Fruit fly (Drosophila melanogaster) whole organism, adult: ENCODE measurements around the gene CG14721.
A peak's percentile ranks its signal among the peaks of the same experiment; 100 is the strongest.

Experiments
- CG11617 ChIP-seq: fragments of 200-800 bp; sonication (Bioruptor generic); optimal IDR thresholded peaks from 2 replicates; lab custom pipeline; 2017; ENCODE audit warnings: mild to moderate bottlenecking, missing biosample characterization, missing genetic modification reagents, missing genetic modification characterization
- CG12768 ChIP-seq: fragments of 200-800 bp; sonication (Bioruptor generic); optimal IDR thresholded peaks from 2 replicates; lab custom pipeline; 2017; ENCODE audit warnings: missing biosample characterization, missing genetic modification characterization, mild to moderate bottlenecking, moderate library complexity, missing genetic modification reagents
- CG14711 ChIP-seq: fragments of 200-800 bp; sonication (Bioruptor generic); optimal IDR thresholded peaks from 2 replicates; lab custom pipeline; 2018; ENCODE audit warnings: missing biosample characterization, mild to moderate bottlenecking, missing genetic modification characterization, moderate library complexity
- CG1620 ChIP-seq: fragments of 200-800 bp; sonication (Bioruptor generic); optimal IDR thresholded peaks from 2 replicates; lab custom pipeline; 2016; ENCODE audit warnings: missing biosample characterization, missing genetic modification characterization
- CG33017 ChIP-seq: fragments of 200-800 bp; sonication (Bioruptor generic); optimal IDR thresholded peaks from 2 replicates; lab custom pipeline; 2018; ENCODE audit warnings: missing biosample characterization, mild to moderate bottlenecking, missing genetic modification characterization, moderate library complexity
- CG5204 ChIP-seq: fragments of 200-800 bp; sonication (Bioruptor generic); optimal IDR thresholded peaks from 2 replicates; lab custom pipeline; 2016; ENCODE audit warnings: missing biosample characterization, missing genetic modification characterization
- CG7045 ChIP-seq: fragments of 200-800 bp; sonication (Bioruptor generic); optimal IDR thresholded peaks from 2 replicates; lab custom pipeline; 2017; ENCODE audit warnings: missing biosample characterization, mild to moderate bottlenecking, missing genetic modification characterization
- CG7101 ChIP-seq: fragments of 200-800 bp; sonication (Bioruptor generic); optimal IDR thresholded peaks from 2 replicates; lab custom pipeline; 2018; ENCODE audit warnings: missing biosample characterization, mild to moderate bottlenecking, missing genetic modification characterization, moderate library complexity
- Clk ChIP-seq: fragments of 200-800 bp; sonication (Bioruptor generic); optimal IDR thresholded peaks from 2 replicates; lab custom pipeline; 2017; ENCODE audit warnings: missing biosample characterization, missing genetic modification characterization
- Crg-1 ChIP-seq: fragments of 200-800 bp; sonication (Bioruptor generic); optimal IDR thresholded peaks from 2 replicates; lab custom pipeline; 2016; ENCODE audit warnings: missing biosample characterization, missing genetic modification characterization
- Hr96 ChIP-seq: fragments of 200-800 bp; sonication (Bioruptor generic); optimal IDR thresholded peaks from 2 replicates; lab custom pipeline; 2016; ENCODE audit warnings: missing biosample characterization, missing genetic modification characterization
- Mnt ChIP-seq: fragments of 200-800 bp; sonication (Bioruptor generic); optimal IDR thresholded peaks from 2 replicates; lab custom pipeline; 2016; ENCODE audit warnings: missing biosample characterization, mild to moderate bottlenecking, missing genetic modification characterization
- bab1 ChIP-seq: fragments of 200-800 bp; sonication (Bioruptor generic); optimal IDR thresholded peaks from 3 replicates; lab custom pipeline; 2019; ENCODE audit warnings: missing biosample characterization, mild to moderate bottlenecking, missing genetic modification characterization, moderate library complexity
- cic ChIP-seq: fragments of 200-800 bp; sonication (Bioruptor generic); optimal IDR thresholded peaks from 2 replicates; lab custom pipeline; 2017; ENCODE audit warnings: missing biosample characterization, mild to moderate bottlenecking, missing genetic modification characterization, moderate library complexity
- cnc ChIP-seq, 2 experiments: fragments of >200 bp; optimal IDR thresholded peaks; 2 replicates each; lab custom pipeline; 2017
- kay ChIP-seq: fragments of 200-800 bp; sonication (Bioruptor generic); peaks from one replicate; lab custom pipeline; 2016; ENCODE audit warnings: missing biosample characterization, missing genetic modification characterization, borderline replicate concordance
- ovo ChIP-seq: fragments of 200-800 bp; sonication (Bioruptor generic); optimal IDR thresholded peaks from 2 replicates; lab custom pipeline; 2016; ENCODE audit warnings: missing biosample characterization, missing genetic modification characterization
- pad ChIP-seq: fragments of 200-800 bp; sonication (Bioruptor generic); optimal IDR thresholded peaks from 3 replicates; lab custom pipeline; 2017; ENCODE audit warnings: missing biosample characterization, missing genetic modification characterization, mild to moderate bottlenecking, moderate library complexity, missing genetic modification reagents
- tj ChIP-seq: fragments of 200-800 bp; sonication (Bioruptor generic); optimal IDR thresholded peaks from 3 replicates; lab custom pipeline; 2017; ENCODE audit warnings: missing biosample characterization, mild to moderate bottlenecking, missing genetic modification characterization, moderate library complexity
- toe ChIP-seq: fragments of 200-800 bp; sonication (Bioruptor generic); optimal IDR thresholded peaks from 2 replicates; lab custom pipeline; 2016; ENCODE audit warnings: missing biosample characterization, missing genetic modification characterization

The CG14721 gene

dm6 chr3R:11757197-11757856, 22.1 kb downstream of the CG14721 start:
- TF ChIP-seq toe (GFP tag; lab: Kevin White, UChicago) (no peak), Hr96 (no peak), CG12768 (GFP tag; lab: Kevin White, UChicago) (peak; percentile 69), ovo (GFP tag; lab: Kevin White, UChicago) (no peak), cnc (optimal IDR thresholded peaks at IDR 0.05; lab: Kevin White, UChicago) (peak in 1 of 2 experiments; percentile 28), bab1 (GFP tag; lab: Kevin White, UChicago) (no peak), pad (GFP tag; lab: Kevin White, UChicago) (no peak), CG7101 (peak; percentile 7), tj (GFP tag; lab: Kevin White, UChicago) (peak; percentile 84), CG7045 (GFP tag; lab: Kevin White, UChicago) (no peak), cic (no peak), kay (GFP tag; lab: Kevin White, UChicago) (peak; percentile 68), CG1620 (GFP tag; lab: Kevin White, UChicago) (no peak), Crg-1 (no peak), Mnt (peak; percentile 2)

dm6 chr3R:11758160-11758506, 22.9 kb downstream of the CG14721 start:
- TF ChIP-seq CG7101 (no peak), Mnt (peak; percentile 60), CG1620 (GFP tag; lab: Kevin White, UChicago) (no peak), cic (peak; percentile 12), bab1 (GFP tag; lab: Kevin White, UChicago) (no peak), Clk (no peak), CG7045 (GFP tag; lab: Kevin White, UChicago) (no peak)

dm6 chr3R:11758507-11759184, 23.4 kb downstream of the CG14721 start:
- TF ChIP-seq CG7101: peak; percentile 53
- TF ChIP-seq ovo (GFP tag; lab: Kevin White, UChicago): peak; percentile 8
- no peak for TF ChIP-seq bab1 (GFP tag; lab: Kevin White, UChicago)
- TF ChIP-seq kay (GFP tag; lab: Kevin White, UChicago): peak; percentile 94
- TF ChIP-seq CG7045 (GFP tag; lab: Kevin White, UChicago): peak; percentile 37
- TF ChIP-seq CG12768 (GFP tag; lab: Kevin White, UChicago): peak; percentile 60
- TF ChIP-seq Clk: no peak
- TF ChIP-seq Hr96: no peak
- no peak for TF ChIP-seq pad (GFP tag; lab: Kevin White, UChicago)
- no peak for TF ChIP-seq cnc (optimal IDR thresholded peaks at IDR 0.05; lab: Kevin White, UChicago)
- TF ChIP-seq CG11617 (GFP tag; lab: Kevin White, UChicago): peak; percentile 75
- TF ChIP-seq CG14711: no peak
- TF ChIP-seq cic: no peak
- peak; percentile 22 for TF ChIP-seq Crg-1
- no peak for TF ChIP-seq CG33017 (tag; lab: Kevin White, UChicago)
- no peak for TF ChIP-seq Mnt
- TF ChIP-seq tj (GFP tag; lab: Kevin White, UChicago): peak; percentile 71
- TF ChIP-seq CG5204: no peak
- TF ChIP-seq toe (GFP tag; lab: Kevin White, UChicago): no peak
- TF ChIP-seq CG1620 (GFP tag; lab: Kevin White, UChicago): no peak

- TF ChIP-seq cic: peak; percentile 31
- TF ChIP-seq ovo (GFP tag; lab: Kevin White, UChicago): peak; percentile 32
- peak; percentile 96 for TF ChIP-seq kay (GFP tag; lab: Kevin White, UChicago)
- TF ChIP-seq tj (GFP tag; lab: Kevin White, UChicago): no peak
- TF ChIP-seq CG1620 (GFP tag; lab: Kevin White, UChicago): peak; percentile 35
- peak; percentile 36 for TF ChIP-seq Mnt
- TF ChIP-seq CG12768 (GFP tag; lab: Kevin White, UChicago): no peak
- TF ChIP-seq cnc (optimal IDR thresholded peaks at IDR 0.05; lab: Kevin White, UChicago): no peak
- peak; percentile 94 for TF ChIP-seq pad (GFP tag; lab: Kevin White, UChicago)
These were observed 24.0 kb downstream of the CG14721 start for dm6 chr3R:11759185-11759731.

dm6 chr3R:11759971-11760370, 24.7 kb downstream of the CG14721 start:
- TF ChIP-seq Mnt: no peak
- no peak for TF ChIP-seq pad (GFP tag; lab: Kevin White, UChicago)
- TF ChIP-seq bab1 (GFP tag; lab: Kevin White, UChicago): no peak
- no peak for TF ChIP-seq CG5204
- no peak for TF ChIP-seq CG11617 (GFP tag; lab: Kevin White, UChicago)
- no peak for TF ChIP-seq CG12768 (GFP tag; lab: Kevin White, UChicago)
- TF ChIP-seq Clk: no peak
- TF ChIP-seq CG1620 (GFP tag; lab: Kevin White, UChicago): no peak
- TF ChIP-seq CG7045 (GFP tag; lab: Kevin White, UChicago): no peak
- TF ChIP-seq Hr96: no peak
- TF ChIP-seq ovo (GFP tag; lab: Kevin White, UChicago): no peak
- TF ChIP-seq Crg-1: no peak
- no peak for TF ChIP-seq tj (GFP tag; lab: Kevin White, UChicago)
- TF ChIP-seq CG33017 (tag; lab: Kevin White, UChicago): no peak
- no peak for TF ChIP-seq CG7101
